Fruit fly (Drosophila melanogaster) whole organism, embryonic: Measurements from ENCODE around the gene DAAM.

Source experiments
- Antp ChIP-seq: fragments of 200-800 bp; sonication (Bioruptor generic); optimal IDR thresholded peaks from 3 replicates; lab custom pipeline; 2016; ENCODE audit warnings: missing biosample characterization, missing genetic modification characterization
- B-H2 ChIP-seq: fragments of 200-800 bp; sonication (Bioruptor generic); optimal IDR thresholded peaks from 2 replicates; lab custom pipeline; 2018; ENCODE audit warnings: missing biosample characterization, mild to moderate bottlenecking, missing genetic modification characterization
- CG10209 ChIP-seq: fragments of 200-800 bp; sonication (Bioruptor generic); optimal IDR thresholded peaks from 3 replicates; lab custom pipeline; 2017; ENCODE audit warnings: missing biosample characterization, mild to moderate bottlenecking, missing genetic modification characterization, missing genetic modification reagents
- CG11723 ChIP-seq: fragments of 200-800 bp; sonication (Bioruptor generic); optimal IDR thresholded peaks from 2 replicates; lab custom pipeline; 2017; ENCODE audit warnings: missing biosample characterization, mild to moderate bottlenecking, missing genetic modification characterization
- CG12155 ChIP-seq: fragments of 200-800 bp; sonication (Bioruptor generic); optimal IDR thresholded peaks from 3 replicates; lab custom pipeline; 2016; ENCODE audit warnings: missing biosample characterization, missing genetic modification characterization
- CG12659 ChIP-seq: fragments of 200-800 bp; sonication (Bioruptor generic); optimal IDR thresholded peaks from 3 replicates; lab custom pipeline; 2017; ENCODE audit warnings: mild to moderate bottlenecking, missing biosample characterization, missing genetic modification reagents, missing genetic modification characterization
- CG14441 ChIP-seq: fragments of 200-800 bp; sonication (Bioruptor generic); IDR thresholded peaks from 2 replicates; pipeline ENCODE4 v1.3.6; 2022; ENCODE audit warnings: missing biosample characterization, missing genetic modification characterization
- CG16779 ChIP-seq: fragments of 200-800 bp; sonication (Bioruptor generic); IDR thresholded peaks from 2 replicates; pipeline ENCODE4 v1.3.6; 2022; ENCODE audit warnings: missing biosample characterization, missing genetic modification characterization
- CG17186 ChIP-seq: fragments of 200-800 bp; sonication (Bioruptor generic); optimal IDR thresholded peaks from 3 replicates; lab custom pipeline; 2017; ENCODE audit warnings: missing biosample characterization, missing genetic modification reagents, missing genetic modification characterization
- CG2199 ChIP-seq: fragments of 200-800 bp; sonication (Bioruptor generic); IDR thresholded peaks from 3 replicates; pipeline ENCODE4 v1.3.6; 2022; ENCODE audit warnings: missing biosample characterization, missing genetic modification characterization
- CG2202 ChIP-seq: fragments of 200-800 bp; sonication (Bioruptor generic); optimal IDR thresholded peaks from 2 replicates; lab custom pipeline; 2018; ENCODE audit warnings: missing biosample characterization, mild to moderate bottlenecking, missing genetic modification characterization
- CG4730 ChIP-seq: fragments of 200-800 bp; sonication (Bioruptor generic); IDR thresholded peaks from 2 replicates; pipeline ENCODE4 v1.3.6; 2022; ENCODE audit warnings: missing biosample characterization, missing genetic modification characterization
- CG6791 ChIP-seq: fragments of 200-800 bp; sonication (Bioruptor generic); IDR thresholded peaks from 3 replicates; pipeline ENCODE4 v1.3.6; 2022; ENCODE audit warnings: missing biosample characterization, missing genetic modification characterization; ENCODE audit not compliant: partially characterized antibody
- CG8281 ChIP-seq: fragments of 200-800 bp; sonication (Bioruptor generic); optimal IDR thresholded peaks from 2 replicates; lab custom pipeline; 2018; ENCODE audit warnings: missing biosample characterization, mild to moderate bottlenecking, missing genetic modification characterization, moderate library complexity
- CG9797 ChIP-seq: fragments of 200-800 bp; sonication (Bioruptor generic); optimal IDR thresholded peaks from 3 replicates; lab custom pipeline; 2018; ENCODE audit warnings: missing biosample characterization, mild to moderate bottlenecking, missing genetic modification characterization
- CG9817 ChIP-seq: fragments of 200-800 bp; sonication (Bioruptor generic); optimal IDR thresholded peaks from 2 replicates; lab custom pipeline; 2018; ENCODE audit warnings: missing biosample characterization, mild to moderate bottlenecking, missing genetic modification characterization, moderate library complexity
- Dek ChIP-seq: fragments of 200-800 bp; sonication (Bioruptor generic); optimal IDR thresholded peaks from 3 replicates; lab custom pipeline; 2019; ENCODE audit warnings: missing biosample characterization, mild to moderate bottlenecking, missing genetic modification characterization, moderate library complexity
- Fer1 ChIP-seq: fragments of 200-800 bp; sonication (Bioruptor generic); optimal IDR thresholded peaks from 2 replicates; lab custom pipeline; 2017; ENCODE audit warnings: missing biosample characterization, mild to moderate bottlenecking, missing genetic modification characterization
- Fer3 ChIP-seq: fragments of 200-800 bp; sonication (Bioruptor generic); optimal IDR thresholded peaks from 2 replicates; lab custom pipeline; 2018; ENCODE audit warnings: missing biosample characterization, mild to moderate bottlenecking, missing genetic modification characterization, moderate library complexity
- HLHmδ ChIP-seq: fragments of 200-800 bp; sonication (Bioruptor generic); optimal IDR thresholded peaks from 2 replicates; lab custom pipeline; 2018; ENCODE audit warnings: missing biosample characterization, mild to moderate bottlenecking, missing genetic modification characterization, moderate library complexity
- HmgD ChIP-seq: fragments of 200-800 bp; sonication (Bioruptor generic); optimal IDR thresholded peaks from 3 replicates; lab custom pipeline; 2016; ENCODE audit warnings: missing biosample characterization, missing genetic modification characterization
- Hmx ChIP-seq: fragments of 200-800 bp; sonication (Bioruptor generic); optimal IDR thresholded peaks from 2 replicates; lab custom pipeline; 2016; ENCODE audit warnings: missing biosample characterization, missing genetic modification characterization
- Lhr ChIP-seq: fragments of 200-800 bp; sonication (Bioruptor generic); optimal IDR thresholded peaks from 3 replicates; lab custom pipeline; 2017; ENCODE audit warnings: mild to moderate bottlenecking, missing biosample characterization, missing genetic modification reagents, missing genetic modification characterization
- Med ChIP-seq: fragments of 200-800 bp; sonication (Bioruptor generic); peaks from one replicate; lab custom pipeline; 2016; ENCODE audit warnings: missing biosample characterization, missing genetic modification characterization, mild to moderate bottlenecking, inconsistent platforms, moderate library complexity
- NC2α ChIP-seq: fragments of 200-800 bp; sonication (Bioruptor generic); optimal IDR thresholded peaks from 2 replicates; lab custom pipeline; 2016; ENCODE audit warnings: missing biosample characterization, missing genetic modification characterization
- NK7.1 ChIP-seq: fragments of 200-800 bp; sonication (Bioruptor generic); optimal IDR thresholded peaks from 3 replicates; lab custom pipeline; 2016; ENCODE audit warnings: missing biosample characterization, missing genetic modification characterization
- Oaz ChIP-seq: fragments of 200-800 bp; sonication (Bioruptor generic); IDR thresholded peaks from 2 replicates; pipeline ENCODE4 v1.3.6; 2022; ENCODE audit warnings: missing biosample characterization, missing genetic modification characterization
- Side ChIP-seq: fragments of 200-800 bp; sonication (Bioruptor generic); optimal IDR thresholded peaks from 2 replicates; lab custom pipeline; 2016; ENCODE audit warnings: missing biosample characterization, missing genetic modification characterization
- Vsx1 ChIP-seq: fragments of 200-800 bp; sonication (Bioruptor generic); optimal IDR thresholded peaks from 2 replicates; lab custom pipeline; 2017; ENCODE audit warnings: missing biosample characterization, mild to moderate bottlenecking, missing genetic modification characterization, missing genetic modification reagents
- ab ChIP-seq: fragments of 200-800 bp; sonication (Bioruptor generic); optimal IDR thresholded peaks from 2 replicates; lab custom pipeline; 2016; ENCODE audit warnings: missing biosample characterization, missing genetic modification characterization
- al ChIP-seq: fragments of 200-800 bp; sonication (Bioruptor generic); IDR thresholded peaks from 2 replicates; pipeline ENCODE4 v1.3.6; 2022; ENCODE audit warnings: missing biosample characterization, missing genetic modification characterization
- cad ChIP-seq: fragments of >200 bp; optimal IDR thresholded peaks from 2 replicates; lab custom pipeline; 2017; ENCODE audit warnings: missing biosample characterization, missing genetic modification characterization
- cato ChIP-seq: fragments of 200-800 bp; sonication (Bioruptor generic); optimal IDR thresholded peaks from 2 replicates; lab custom pipeline; 2016; ENCODE audit warnings: missing biosample characterization, missing genetic modification characterization, borderline replicate concordance
- da ChIP-seq: fragments of 200-800 bp; sonication (Bioruptor generic); optimal IDR thresholded peaks from 2 replicates; lab custom pipeline; 2016; ENCODE audit warnings: missing biosample characterization, missing genetic modification characterization
- fru ChIP-seq: fragments of >200 bp; optimal IDR thresholded peaks from 2 replicates; lab custom pipeline; 2017
- lbe ChIP-seq: fragments of 200-800 bp; sonication (Bioruptor generic); optimal IDR thresholded peaks from 2 replicates; lab custom pipeline; 2016; ENCODE audit warnings: missing biosample characterization, mild to moderate bottlenecking, missing genetic modification characterization
- lov ChIP-seq, 2 experiments: fragments of 200-800 bp in 1 of 2; fragments of >200 bp in 1 of 2; sonication (Bioruptor generic) in 1 of 2; IDR thresholded peaks in 1 of 2; optimal IDR thresholded peaks in 1 of 2; 2 replicates in 1 of 2; 3 replicates in 1 of 2; pipeline versions ENCODE4 v1.3.6 to Lab custom; 2017 to 2022; ENCODE audit warnings: missing biosample characterization in 1 of 2, missing genetic modification characterization in 1 of 2
- luna ChIP-seq: fragments of 200-800 bp; sonication (Bioruptor generic); optimal IDR thresholded peaks from 2 replicates; lab custom pipeline; 2016; ENCODE audit warnings: missing biosample characterization, missing genetic modification characterization
- mirr ChIP-seq: fragments of 200-800 bp; sonication (Bioruptor generic); optimal IDR thresholded peaks from 3 replicates; lab custom pipeline; 2018; ENCODE audit warnings: missing biosample characterization, mild to moderate bottlenecking, missing genetic modification characterization
- mld ChIP-seq: fragments of 200-800 bp; sonication (Bioruptor generic); IDR thresholded peaks from 3 replicates; pipeline ENCODE4 v1.3.6; 2022; ENCODE audit warnings: missing biosample characterization, missing genetic modification characterization; ENCODE audit not compliant: partially characterized antibody
- nerfin-1 ChIP-seq: fragments of 200-800 bp; sonication (Bioruptor generic); optimal IDR thresholded peaks from 3 replicates; lab custom pipeline; 2019; ENCODE audit warnings: missing biosample characterization, mild to moderate bottlenecking, missing genetic modification characterization, moderate library complexity
- org-1 ChIP-seq: fragments of 200-800 bp; sonication (Bioruptor generic); optimal IDR thresholded peaks from 2 replicates; lab custom pipeline; 2017; ENCODE audit warnings: missing biosample characterization, missing genetic modification characterization
- rib ChIP-seq: fragments of 200-800 bp; sonication (Bioruptor generic); IDR thresholded peaks from 2 replicates; pipeline ENCODE4 v1.3.6; 2022; ENCODE audit warnings: missing biosample characterization, missing genetic modification characterization
- schlank ChIP-seq: fragments of 200-800 bp; sonication (Bioruptor generic); optimal IDR thresholded peaks from 2 replicates; lab custom pipeline; 2018; ENCODE audit warnings: missing biosample characterization, mild to moderate bottlenecking, missing genetic modification characterization
- scrt ChIP-seq: fragments of 200-800 bp; sonication (Bioruptor generic); optimal IDR thresholded peaks from 2 replicates; lab custom pipeline; 2018; ENCODE audit warnings: missing biosample characterization, mild to moderate bottlenecking, missing genetic modification characterization, moderate library complexity
- sd ChIP-seq: fragments of 200-800 bp; sonication (Bioruptor generic); optimal IDR thresholded peaks from 3 replicates; lab custom pipeline; 2018; ENCODE audit warnings: missing biosample characterization, mild to moderate bottlenecking, missing genetic modification characterization, moderate library complexity
- seq ChIP-seq: fragments of 200-800 bp; sonication (Bioruptor generic); IDR thresholded peaks from 2 replicates; pipeline ENCODE4 v1.3.6; 2022; ENCODE audit warnings: missing biosample characterization, missing genetic modification characterization
- tll ChIP-seq, 2 experiments: fragments of 200-800 bp in 1 of 2; fragments of >200 bp in 1 of 2; sonication (Bioruptor generic) in 1 of 2; optimal IDR thresholded peaks; 2 replicates each; lab custom pipeline; 2017 to 2019; ENCODE audit warnings: missing biosample characterization in 2 of 2, missing genetic modification characterization in 2 of 2, mild to moderate bottlenecking in 1 of 2, moderate library complexity in 1 of 2
- yki ChIP-seq: fragments of >200 bp; optimal IDR thresholded peaks from 3 replicates; lab custom pipeline; 2018
- zen2 ChIP-seq: fragments of 200-800 bp; sonication (Bioruptor generic); IDR thresholded peaks from 3 replicates; pipeline ENCODE4 v1.3.6; 2022; ENCODE audit warnings: missing biosample characterization, missing genetic modification characterization; ENCODE audit not compliant: partially characterized antibody
- zf30C ChIP-seq: fragments of 200-800 bp; sonication (Bioruptor generic); optimal IDR thresholded peaks from 3 replicates; lab custom pipeline; 2018; ENCODE audit warnings: missing biosample characterization, mild to moderate bottlenecking, missing genetic modification characterization

The DAAM gene

DNA sequence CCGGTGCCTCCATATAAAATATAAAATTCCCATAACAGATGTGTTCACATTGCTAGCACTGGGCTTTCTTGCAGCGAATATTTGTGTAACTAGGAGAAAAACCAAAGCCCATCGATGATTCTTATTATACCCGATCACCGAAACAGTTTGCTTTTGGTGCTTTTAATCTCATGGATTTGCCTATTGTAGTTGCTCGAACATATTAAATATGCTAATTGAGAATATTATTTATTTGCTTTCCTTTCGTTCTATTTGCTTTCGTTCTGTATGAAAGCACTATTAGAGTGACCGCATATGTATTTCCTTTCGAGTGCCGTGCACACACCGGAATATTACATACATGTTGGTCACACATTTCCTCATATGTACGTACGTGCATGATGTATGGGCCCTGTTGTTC is 51.5 kb downstream of the DAAM start (continued):
- TF ChIP-seq Hmx (GFP tag; lab: Kevin White, UChicago) (no peak), yki (lab: Kevin White, UChicago) (no peak), da (GFP tag; lab: Kevin White, UChicago) (no peak), Side (GFP tag; lab: Kevin White, UChicago) (no peak), Fer3 (tag; lab: Kevin White, UChicago) (peak; percentile 58), mirr (GFP tag; lab: Kevin White, UChicago) (no peak), al (GFP tag; lab: Robert Waterston, UW) (peak; percentile 36; the same call in 1 of the 2 replicates), fru (lab: Kevin White, UChicago) (no peak), sd (peak; percentile 31), seq (GFP tag; lab: Robert Waterston, UW) (no peak), CG12659 (GFP tag; lab: Kevin White, UChicago) (peak; percentile 57), CG11723 (GFP tag; lab: Kevin White, UChicago) (no peak), CG16779 (GFP tag; lab: Robert Waterston, UW) (no peak), CG8281 (tag; lab: Kevin White, UChicago) (no peak), cato (GFP tag; lab: Kevin White, UChicago) (no peak), mld (GFP tag; lab: Robert Waterston, UW) (no peak), CG9817 (tag; lab: Kevin White, UChicago) (peak; percentile 52), CG2202 (no peak), NC2α (GFP tag; lab: Kevin White, UChicago) (no peak), lov (optimal IDR thresholded peaks at IDR 0.05; lab: Kevin White, UChicago) (no peak), lov (GFP tag; IDR thresholded peaks at IDR 0.05; lab: Robert Waterston, UW) (no peak), scrt (peak; percentile 27), B-H2 (GFP tag; lab: Kevin White, UChicago) (no peak), CG9797 (no peak), NK7.1 (GFP tag; lab: Kevin White, UChicago) (no peak), Antp (GFP tag; lab: Kevin White, UChicago) (no peak), CG4730 (no peak), Oaz (GFP tag; lab: Robert Waterston, UW) (no peak), CG2199 (no peak), ab (GFP tag; lab: Kevin White, UChicago) (no peak), Dek (tag; lab: Kevin White, UChicago) (peak; percentile 37), Lhr (GFP tag; lab: Kevin White, UChicago) (no peak), schlank (peak; percentile 9), Vsx1 (GFP tag; lab: Kevin White, UChicago) (no peak), Med (GFP tag; lab: Kevin White, UChicago) (peak; percentile 88), lbe (GFP tag; lab: Kevin White, UChicago) (no peak), CG6791 (GFP tag; lab: Robert Waterston, UW) (no peak), org-1 (GFP tag; lab: Kevin White, UChicago) (peak; percentile 2), CG14441 (GFP tag; lab: Robert Waterston, UW) (peak; percentile 18; the same call in 1 of the 2 replicates), CG10209 (GFP tag; lab: Kevin White, UChicago) (peak; percentile 33), luna (GFP tag; lab: Kevin White, UChicago) (no peak), tll (GFP tag; optimal IDR thresholded peaks at IDR 0.05; lab: Kevin White, UChicago) (no peak), nerfin-1 (tag; lab: Kevin White, UChicago) (peak; percentile 25), zf30C (no peak), HLHmδ (no peak), cad (GFP tag; lab: Kevin White, UChicago) (no peak), rib (GFP tag; lab: Robert Waterston, UW) (no peak), CG17186 (GFP tag; lab: Kevin White, UChicago) (no peak), CG12155 (GFP tag; lab: Kevin White, UChicago) (no peak), zen2 (GFP tag; lab: Robert Waterston, UW) (no peak), HmgD (GFP tag; lab: Kevin White, UChicago) (no peak), Fer1 (GFP tag; lab: Kevin White, UChicago) (peak; percentile 49)
